ENCODE assay signal across 5 fruit fly cellular contexts in genomic region chr3R:27245401-27245757, dm6.
TF ChIP-seq lines count a peak whose summit lies in the region.

No protein-coding gene starts in this region.

- TF ChIP-seq CTCF in whole organism, embryonic (GFP tag; optimal IDR thresholded peaks at IDR 0.05; lab: Kevin White, UChicago) = no peak

TF ChIP-seq in whole organism, adult, 20 proteins besides CTCF, POLR2A, EP300 and RAD21:
- no peak for TF ChIP-seq CG12768 (GFP tag; optimal IDR thresholded peaks at IDR 0.05; lab: Kevin White, UChicago)
- TF ChIP-seq tj (GFP tag; optimal IDR thresholded peaks at IDR 0.05; lab: Kevin White, UChicago) = peak; percentile 4
- TF ChIP-seq cnc (optimal IDR thresholded peaks at IDR 0.05; lab: Kevin White, UChicago) = peak in 1 of 2 experiments; percentile 50

TF ChIP-seq in whole organism, embryonic, 481 proteins besides CTCF, POLR2A, EP300 and RAD21 (continues in another document):
- TF ChIP-seq CG2712 (tag; optimal IDR thresholded peaks at IDR 0.05; lab: Kevin White, UChicago) (no peak), Nf-YC (tag; optimal IDR thresholded peaks at IDR 0.05; lab: Kevin White, UChicago) (peak; percentile 50), CG34422 (GFP tag; IDR thresholded peaks at IDR 0.05; lab: Robert Waterston, UW) (peak; percentile 56; the same call in 2 of the 3 replicates), BEAF-32 (GFP tag; optimal IDR thresholded peaks at IDR 0.05; lab: Kevin White, UChicago) (peak; percentile 15), Dp (GFP tag; optimal IDR thresholded peaks at IDR 0.05; lab: Kevin White, UChicago) (peak; percentile 16), ro (GFP tag; IDR thresholded peaks at IDR 0.05; lab: Robert Waterston, UW) (no peak), rib (GFP tag; IDR thresholded peaks at IDR 0.05; lab: Robert Waterston, UW) (0 out of 2 replicates have a peak, but pooled peaks have one; percentile 13), Elba2 (GFP tag; optimal IDR thresholded peaks at IDR 0.05; lab: Kevin White, UChicago) (peak; percentile 39), CG9215 (GFP tag; IDR thresholded peaks at IDR 0.05; lab: Robert Waterston, UW) (peak; percentile 26; the same call in 1 of the 2 replicates), Sin3A (optimal IDR thresholded peaks at IDR 0.05; lab: Kevin White, UChicago) (peak; percentile 0), chinmo (GFP tag; IDR thresholded peaks at IDR 0.05; lab: Robert Waterston, UW; ENCODE audit: partially characterized antibody) (peak; percentile 89; the same call in 3 of the 4 replicates), pros (GFP tag; optimal IDR thresholded peaks at IDR 0.05; lab: Kevin White, UChicago) (peak; percentile 13), lov (optimal IDR thresholded peaks at IDR 0.05; lab: Kevin White, UChicago) (no peak), lov (GFP tag; IDR thresholded peaks at IDR 0.05; lab: Robert Waterston, UW) (no peak), ci (GFP tag; IDR thresholded peaks at IDR 0.05; lab: Robert Waterston, UW) (peak; percentile 52; the same call in 1 of the 3 replicates), grau (tag; optimal IDR thresholded peaks at IDR 0.05; lab: Kevin White, UChicago) (peak; percentile 10), bcd (GFP tag; optimal IDR thresholded peaks at IDR 0.05; lab: Kevin White, UChicago) (no peak), crol (GFP tag; IDR thresholded peaks at IDR 0.05; lab: Robert Waterston, UW) (peak; percentile 73), kay (GFP tag; optimal IDR thresholded peaks at IDR 0.05; lab: Kevin White, UChicago) (peak; percentile 38), CG10543 (GFP tag; optimal IDR thresholded peaks at IDR 0.05; lab: Kevin White, UChicago) (peak; percentile 33), CG15696 (tag; optimal IDR thresholded peaks at IDR 0.05; lab: Kevin White, UChicago) (no peak)

TF ChIP-seq in whole organism, prepupa, 60 proteins besides CTCF, POLR2A, EP300 and RAD21:
- TF ChIP-seq dsx (GFP tag; optimal IDR thresholded peaks at IDR 0.05; lab: Kevin White, UChicago; ENCODE audit: poor library complexity, severe bottlenecking) (peak; percentile 68), acj6 (GFP tag; optimal IDR thresholded peaks at IDR 0.05; lab: Kevin White, UChicago) (no peak)

TF ChIP-seq in whole organism, pupa, 21 proteins besides CTCF, POLR2A, EP300 and RAD21:
- TF ChIP-seq Pif1B (GFP tag; optimal IDR thresholded peaks at IDR 0.05; lab: Kevin White, UChicago) (no peak), CG32121 (GFP tag; IDR thresholded peaks at IDR 0.05; lab: Robert Waterston, UW) (0 out of 2 replicates have a peak, but pooled peaks have one; percentile 25)

TF ChIP-seq in whole organism, wandering third instar larva, 38 proteins besides CTCF, POLR2A, EP300 and RAD21:
- TF ChIP-seq foxo (GFP tag; optimal IDR thresholded peaks at IDR 0.05; lab: Kevin White, UChicago) = peak in 1 of 2 experiments; percentile 18
- peak; percentile 8 for TF ChIP-seq rgr (GFP tag; optimal IDR thresholded peaks at IDR 0.05; lab: Kevin White, UChicago)
- no peak for TF ChIP-seq dsf (GFP tag; optimal IDR thresholded peaks at IDR 0.05; lab: Kevin White, UChicago; ENCODE audit: borderline replicate concordance)
